Worm (Caenorhabditis elegans): ENCODE results near the gene C18B2.2.
A peak's percentile ranks its signal among the peaks of the same experiment; 100 is the strongest.

The C18B2.2 gene

ce11 chrX:3631550-3631949 is 8.3 kb downstream of the C18B2.2 start (continued):
- TF ChIP-seq Y53F4B.3 (GFP tag; IDR thresholded peaks at IDR 0.05) (no peak), bed-2 (GFP tag; IDR thresholded peaks at IDR 0.05) (peak; percentile 82; the same call in 1 of the 2 replicates), F33H1.4 (GFP tag; IDR thresholded peaks at IDR 0.05) (0 out of 2 replicates have a peak, but pooled peaks have one; percentile 6), xnd-1 (tag; optimal IDR thresholded peaks at IDR 0.05) (no peak), rpc-1 (optimal IDR thresholded peaks at IDR 0.05) (no peak), rpc-1 (tag; optimal IDR thresholded peaks at IDR 0.05) (no peak), akir-1 (GFP tag; optimal IDR thresholded peaks at IDR 0.05) (no peak), nhr-80 (tag; optimal IDR thresholded peaks at IDR 0.05) (no peak), nhr-27 (tag; optimal IDR thresholded peaks at IDR 0.05) (no peak), egrh-3 (GFP tag; IDR thresholded peaks at IDR 0.05) (no peak), dpl-1 (GFP tag; optimal IDR thresholded peaks at IDR 0.05) (no peak), B0336.3 (GFP tag; IDR thresholded peaks at IDR 0.05) (no peak), F57C9.4 (tag; optimal IDR thresholded peaks at IDR 0.05) (no peak), snpc-1.3 (tag; optimal IDR thresholded peaks at IDR 0.05; ENCODE audit: insufficient read depth) (no peak), K11D2.4 (GFP tag; IDR thresholded peaks at IDR 0.05) (no peak; the same call in 1 of the 2 replicates), ztf-18 (tag; optimal IDR thresholded peaks at IDR 0.05) (no peak), madf-3 (GFP tag; IDR thresholded peaks at IDR 0.05) (peak; percentile 39; the same call in 1 of the 2 replicates), hmg-1.2 (GFP tag; IDR thresholded peaks at IDR 0.05) (no peak), egl-44 (GFP tag; IDR thresholded peaks at IDR 0.05) (peak; percentile 77; the same call in 1 of the 2 replicates), nfya-1 (tag; optimal IDR thresholded peaks at IDR 0.05; ENCODE audit: borderline replicate concordance, insufficient read depth) (no peak), repo-1 (tag; optimal IDR thresholded peaks at IDR 0.05) (no peak), gei-17 (GFP tag; optimal IDR thresholded peaks at IDR 0.05) (no peak)

- TF ChIP-seq lag-1 (GFP tag; IDR thresholded peaks at IDR 0.05) (no peak), bed-1 (GFP tag; IDR thresholded peaks at IDR 0.05) (no peak), bed-2 (GFP tag; IDR thresholded peaks at IDR 0.05) (no peak), ceh-91 (GFP tag; IDR thresholded peaks at IDR 0.05) (no peak), T07F8.4 (tag; optimal IDR thresholded peaks at IDR 0.05) (no peak), madf-8 (GFP tag; conservative IDR thresholded peaks at IDR 0.05) (no peak), nhr-179 (tag; optimal IDR thresholded peaks at IDR 0.05) (no peak), nhr-120 (GFP tag; IDR thresholded peaks at IDR 0.05) (no peak), dox-1 (GFP tag; IDR thresholded peaks at IDR 0.05) (no peak), snpc-1.3 (tag; optimal IDR thresholded peaks at IDR 0.05; ENCODE audit: insufficient read depth) (no peak), ZK185.1 (tag; optimal IDR thresholded peaks at IDR 0.05; ENCODE audit: poor library complexity, severe bottlenecking) (no peak), ccch-3 (GFP tag; optimal IDR thresholded peaks at IDR 0.05) (no peak), D2030.7 (GFP tag; IDR thresholded peaks at IDR 0.05) (no peak), egl-44 (GFP tag; IDR thresholded peaks at IDR 0.05) (no peak), unc-130 (GFP tag; optimal IDR thresholded peaks at IDR 0.05) (no peak), mcd-1 (GFP tag; IDR thresholded peaks at IDR 0.05) (no peak), tlf-1 (GFP tag; optimal IDR thresholded peaks at IDR 0.05) (no peak), F55B11.4 (tag; optimal IDR thresholded peaks at IDR 0.05; ENCODE audit: borderline replicate concordance, insufficient read depth) (no peak), die-1 (tag; optimal IDR thresholded peaks at IDR 0.05) (no peak), ama-1 (optimal IDR thresholded peaks at IDR 0.05) (no peak), ama-1 (GFP tag; optimal IDR thresholded peaks at IDR 0.05) (no peak)
Measured at ce11 chrX:3633654-3634053, 10.4 kb downstream of the C18B2.2 start, which contains the start of gene gst-11. gst-11 (minus strand) TSS chrX:3633754.

All from whole organism, young adult.